Fruit fly (Drosophila melanogaster): Measurements from ENCODE around the gene mRpL12.

The mRpL12 gene

dm6 chr3L:8985132-8985847, 28.7 kb downstream of the mRpL12 start:
- no peak for TF ChIP-seq noc (tag; optimal IDR thresholded peaks at IDR 0.05)

dm6 chr3L:8985848-8986320, 29.3 kb downstream of the mRpL12 start, which contains the start of gene Galk:
TSS of gene Galk (minus strand) at chr3L:8986091.
- TF ChIP-seq noc (tag; optimal IDR thresholded peaks at IDR 0.05) = peak; percentile 79

- no peak for TF ChIP-seq noc (tag; optimal IDR thresholded peaks at IDR 0.05)
These were observed 30.0 kb downstream of the mRpL12 start, which contains the start of gene CG5068 for dm6 chr3L:8986582-8986981. TSS of gene CG5068 (plus strand) at chr3L:8986710.

- no peak for TF ChIP-seq noc (tag; optimal IDR thresholded peaks at IDR 0.05)
These were observed 33.5 kb downstream of the mRpL12 start, which contains the start of gene CG5280 for dm6 chr3L:8990128-8990527. TSS of gene CG5280 (minus strand) at chr3L:8990228.

dm6 chr3L:8996173-8996767, 39.7 kb downstream of the mRpL12 start:
- peak; percentile 83 for TF ChIP-seq noc (tag; optimal IDR thresholded peaks at IDR 0.05)

- no peak for TF ChIP-seq noc (tag; optimal IDR thresholded peaks at IDR 0.05)
These were observed 40.5 kb downstream of the mRpL12 start for dm6 chr3L:8996899-8997685.

dm6 chr3L:8997686-8998239, 41.2 kb downstream of the mRpL12 start, which contains the start of the genes smg and CG5087:
TSS of gene smg (minus strand) at chr3L:8997989.
TSS of gene CG5087 (plus strand) at chr3L:8998184.
- peak; percentile 31 for TF ChIP-seq noc (tag; optimal IDR thresholded peaks at IDR 0.05)

dm6 chr3L:9002527-9002926, 45.9 kb downstream of the mRpL12 start:
- TF ChIP-seq noc (tag; optimal IDR thresholded peaks at IDR 0.05) = no peak

- no peak for TF ChIP-seq noc (tag; optimal IDR thresholded peaks at IDR 0.05)
These were observed 46.8 kb downstream of the mRpL12 start for dm6 chr3L:9003369-9003768.

dm6 chr3L:9004788-9005246, 48.2 kb downstream of the mRpL12 start, which contains the start of gene Doc3:
TSS of gene Doc3 (plus strand) at chr3L:9005196.
- no peak for TF ChIP-seq noc (tag; optimal IDR thresholded peaks at IDR 0.05)
